Fruit fly (Drosophila melanogaster): ENCODE measurements around the gene CG10466.

The CG10466 gene

dm6 chr2L:19796111-19796451 lies 4.2 kb downstream of the CG10466 start, which contains the start of gene sick (continued):
- no peak for TF ChIP-seq tin (GFP tag; optimal IDR thresholded peaks at IDR 0.05)
- TF ChIP-seq rib (GFP tag; IDR thresholded peaks at IDR 0.05): no peak
- no peak for TF ChIP-seq CG12236 (GFP tag; optimal IDR thresholded peaks at IDR 0.05)
- no peak for TF ChIP-seq CG14014 (GFP tag; IDR thresholded peaks at IDR 0.05)
- no peak for TF ChIP-seq CG8281 (tag; optimal IDR thresholded peaks at IDR 0.05)
- peak; percentile 33 for TF ChIP-seq CG6813 (GFP tag; optimal IDR thresholded peaks at IDR 0.05)
- TF ChIP-seq CG16779 (GFP tag; IDR thresholded peaks at IDR 0.05): 0 out of 2 replicates have a peak, but pooled peaks have one; percentile 29
- TF ChIP-seq CG10366 (GFP tag; IDR thresholded peaks at IDR 0.05): no peak
- no peak for TF ChIP-seq CG17568 (GFP tag; optimal IDR thresholded peaks at IDR 0.05)
- TF ChIP-seq wek (GFP tag; optimal IDR thresholded peaks at IDR 0.05): peak; percentile 32
- no peak for TF ChIP-seq org-1 (GFP tag; optimal IDR thresholded peaks at IDR 0.05)
- TF ChIP-seq BtbVII (GFP tag; optimal IDR thresholded peaks at IDR 0.05): peak; percentile 54
- no peak for TF ChIP-seq ind (GFP tag; optimal IDR thresholded peaks at IDR 0.05)
- TF ChIP-seq Rx (GFP tag; IDR thresholded peaks at IDR 0.05): no peak
- no peak for TF ChIP-seq gcm2 (GFP tag; optimal IDR thresholded peaks at IDR 0.05)
- TF ChIP-seq z (GFP tag; IDR thresholded peaks at IDR 0.05): 0 out of 3 replicates have a peak, but pooled peaks have one; percentile 15
- TF ChIP-seq CG7357 (GFP tag; IDR thresholded peaks at IDR 0.05): 0 out of 3 replicates have a peak, but pooled peaks have one; percentile 1
- TF ChIP-seq CG30020 (tag; optimal IDR thresholded peaks at IDR 0.05): peak; percentile 28
- peak; percentile 0 for TF ChIP-seq phol (tag; optimal IDR thresholded peaks at IDR 0.05)
- TF ChIP-seq NC2β (GFP tag; optimal IDR thresholded peaks at IDR 0.05): no peak
- peak; percentile 52 for TF ChIP-seq CG2875 (GFP tag; optimal IDR thresholded peaks at IDR 0.05)
- peak; percentile 80 for TF ChIP-seq CG6765 (GFP tag; optimal IDR thresholded peaks at IDR 0.05)
- no peak for TF ChIP-seq Hr51 (GFP tag; optimal IDR thresholded peaks at IDR 0.05)
- no peak for TF ChIP-seq abd-A (tag; optimal IDR thresholded peaks at IDR 0.05)
- no peak for TF ChIP-seq luna (GFP tag; optimal IDR thresholded peaks at IDR 0.05)
- TF ChIP-seq slou (GFP tag; optimal IDR thresholded peaks at IDR 0.05): no peak
- no peak for TF ChIP-seq CG9609 (GFP tag; optimal IDR thresholded peaks at IDR 0.05)
- no peak for TF ChIP-seq CG16863 (GFP tag; optimal IDR thresholded peaks at IDR 0.05)
- no peak for TF ChIP-seq Hr39 (optimal IDR thresholded peaks at IDR 0.05)
- TF ChIP-seq nom (GFP tag; optimal IDR thresholded peaks at IDR 0.05): no peak
- no peak for TF ChIP-seq ro (GFP tag; IDR thresholded peaks at IDR 0.05)
- TF ChIP-seq CG13894 (tag; optimal IDR thresholded peaks at IDR 0.05): no peak
- TF ChIP-seq fd64A (GFP tag; optimal IDR thresholded peaks at IDR 0.05): no peak
- TF ChIP-seq CG1603 (tag; optimal IDR thresholded peaks at IDR 0.05): no peak
- TF ChIP-seq Ravus (GFP tag; IDR thresholded peaks at IDR 0.05): no peak
- TF ChIP-seq CG6791 (GFP tag; IDR thresholded peaks at IDR 0.05; ENCODE audit: partially characterized antibody): no peak
- TF ChIP-seq az2 (GFP tag; optimal IDR thresholded peaks at IDR 0.05): no peak
- TF ChIP-seq ERR (GFP tag; optimal IDR thresholded peaks at IDR 0.05): no peak
- no peak for TF ChIP-seq Six4 (GFP tag; optimal IDR thresholded peaks at IDR 0.05)
- TF ChIP-seq ttk (GFP tag; IDR thresholded peaks at IDR 0.05): no peak
- TF ChIP-seq gem (tag; optimal IDR thresholded peaks at IDR 0.05): no peak
- TF ChIP-seq Sox100B (GFP tag; optimal IDR thresholded peaks at IDR 0.05): no peak
- no peak for TF ChIP-seq Sry-δ (GFP tag; optimal IDR thresholded peaks at IDR 0.05)
- TF ChIP-seq Hand (GFP tag; optimal IDR thresholded peaks at IDR 0.05): peak; percentile 16
- no peak for TF ChIP-seq CG13624 (GFP tag; optimal IDR thresholded peaks at IDR 0.05)
- TF ChIP-seq Dad (GFP tag; optimal IDR thresholded peaks at IDR 0.05): no peak
- no peak for TF ChIP-seq CG13424 (tag; optimal IDR thresholded peaks at IDR 0.05)
- no peak for TF ChIP-seq fd3F (GFP tag; optimal IDR thresholded peaks at IDR 0.05)
- TF ChIP-seq CG8924 (tag; optimal IDR thresholded peaks at IDR 0.05): no peak
- no peak for TF ChIP-seq ham (GFP tag; IDR thresholded peaks at IDR 0.05)
- peak; percentile 13; the same call in 1 of the 2 replicates for TF ChIP-seq sob (GFP tag; IDR thresholded peaks at IDR 0.05)
- no peak for TF ChIP-seq Dbx (GFP tag; IDR thresholded peaks at IDR 0.05)
